Worm (Caenorhabditis elegans) whole organism, midembryonic: Measurements from ENCODE around the gene glrx-22.

Source experiments
- cog-1 ChIP-seq: sonication (generic microtip); optimal IDR thresholded peaks from 2 replicates; lab custom pipeline; 2016; ENCODE audit warnings: missing genetic modification characterization, missing compliant biosample characterization
- flt-1 ChIP-seq: fragments of 200-800 bp; sonication (Bioruptor generic); IDR thresholded peaks from 2 replicates; pipeline ENCODE4 v1.3.6; 2022; ENCODE audit warnings: missing genetic modification characterization, missing compliant biosample characterization
- klf-2 ChIP-seq: fragments of 200-800 bp; sonication (Bioruptor generic); conservative IDR thresholded peaks from 2 replicates; pipeline ENCODE4 v1.3.6; 2022; ENCODE audit warnings: missing genetic modification reagents, missing genetic modification characterization, missing compliant biosample characterization
- ref-1 ChIP-seq: fragments of 200-800 bp; sonication (Bioruptor generic); conservative IDR thresholded peaks from 2 replicates; pipeline ENCODE4 v1.3.6; 2022; ENCODE audit warnings: missing genetic modification reagents, missing genetic modification characterization, missing compliant biosample characterization
- ztf-23 ChIP-seq: fragments of 200-800 bp; sonication (Bioruptor generic); IDR thresholded peaks from 2 replicates; pipeline ENCODE4 v1.3.6; 2022; ENCODE audit warnings: missing genetic modification reagents, missing genetic modification characterization, missing compliant biosample characterization

DNA sequence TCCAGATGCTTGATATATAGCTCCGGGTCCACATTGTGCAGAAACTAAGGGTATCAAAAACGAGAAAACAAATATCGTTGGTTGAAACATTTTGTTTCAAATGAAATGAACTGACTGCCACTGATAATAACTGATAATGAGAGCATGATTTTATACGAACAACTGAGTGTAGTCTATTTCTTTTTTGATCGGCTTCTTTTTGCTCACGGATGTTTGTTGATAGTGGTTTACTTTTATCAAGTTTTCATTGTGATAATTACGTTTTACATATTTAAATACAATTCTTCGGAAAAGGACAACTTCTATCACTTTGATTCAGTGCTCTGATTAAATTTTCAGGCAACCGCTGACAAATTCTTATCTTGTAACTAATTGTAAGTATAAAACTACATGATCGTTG lies 37.3 kb downstream of the glrx-22 start, which contains the start of gene clec-51:
- TF ChIP-seq klf-2 (GFP tag; lab: Robert Waterston, UW), result no peak
- no peak for TF ChIP-seq flt-1 (GFP tag; lab: Robert Waterston, UW)
- no peak for TF ChIP-seq ref-1
- TF ChIP-seq ztf-23 (GFP tag; lab: Robert Waterston, UW), result no peak
- no peak for TF ChIP-seq cog-1 (tag; lab: Kevin White, UChicago)
